Worm (Caenorhabditis elegans): ENCODE results near the gene mct-4.

Gene mct-4

DNA sequence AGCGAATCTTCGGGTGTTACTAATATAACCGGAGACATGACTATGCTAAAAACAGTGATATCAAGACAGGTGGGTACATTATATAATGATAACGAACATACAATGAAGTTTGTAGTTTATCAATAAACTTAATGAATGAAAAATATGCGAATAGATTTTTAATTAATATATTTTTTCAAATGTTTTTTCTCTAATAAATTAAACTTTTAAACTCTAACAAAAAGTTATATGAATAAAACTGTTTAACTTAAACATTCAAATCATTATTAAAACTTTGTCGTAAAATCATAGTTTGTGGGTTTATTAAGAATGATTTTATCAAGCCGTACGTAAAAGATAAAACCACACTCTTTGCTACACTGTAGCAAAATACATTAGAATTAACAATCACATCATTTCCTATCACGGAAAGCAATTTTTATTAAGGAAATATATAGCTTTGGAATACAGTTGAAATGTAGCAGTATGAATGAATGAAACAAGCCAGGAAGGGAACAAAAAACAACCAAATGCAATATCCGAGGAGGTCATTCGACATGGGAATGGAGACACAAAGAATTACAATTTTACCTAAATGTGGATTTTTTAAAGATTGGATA lies 8.5 kb downstream of the mct-4 start, which contains the start of gene K05B2.4:
TSS of gene K05B2.4 (minus strand) at position 51 of the 599 bp plus-strand sequence.
- no peak for TF ChIP-seq efl-1 (optimal IDR thresholded peaks at IDR 0.05)
- TF ChIP-seq efl-1 (GFP tag; optimal IDR thresholded peaks at IDR 0.05 in 1 of 2) = peak in 1 of 2 experiments; percentile 91
- TF ChIP-seq lin-39 (tag; optimal IDR thresholded peaks at IDR 0.05) = no peak

ce11 chrX:4915879-4916278 lies 13.7 kb downstream of the mct-4 start, which contains the start of gene ifa-4:
ifa-4 (minus strand) TSS chrX:4915979.
- TF ChIP-seq vab-15 (tag; optimal IDR thresholded peaks at IDR 0.05) = no peak
- no peak for TF ChIP-seq nhr-71 (tag; optimal IDR thresholded peaks at IDR 0.05)
- no peak for TF ChIP-seq zag-1 (tag; optimal IDR thresholded peaks at IDR 0.05)
- no peak for TF ChIP-seq grh-1 (GFP tag; IDR thresholded peaks at IDR 0.05)
- no peak for TF ChIP-seq F16B12.6 (tag; optimal IDR thresholded peaks at IDR 0.05)
- no peak for TF ChIP-seq sox-4 (tag; optimal IDR thresholded peaks at IDR 0.05)
- TF ChIP-seq unc-62 (GFP tag; optimal IDR thresholded peaks at IDR 0.05) = no peak
- no peak for TF ChIP-seq C34B4.2 (tag; optimal IDR thresholded peaks at IDR 0.05)

DNA sequence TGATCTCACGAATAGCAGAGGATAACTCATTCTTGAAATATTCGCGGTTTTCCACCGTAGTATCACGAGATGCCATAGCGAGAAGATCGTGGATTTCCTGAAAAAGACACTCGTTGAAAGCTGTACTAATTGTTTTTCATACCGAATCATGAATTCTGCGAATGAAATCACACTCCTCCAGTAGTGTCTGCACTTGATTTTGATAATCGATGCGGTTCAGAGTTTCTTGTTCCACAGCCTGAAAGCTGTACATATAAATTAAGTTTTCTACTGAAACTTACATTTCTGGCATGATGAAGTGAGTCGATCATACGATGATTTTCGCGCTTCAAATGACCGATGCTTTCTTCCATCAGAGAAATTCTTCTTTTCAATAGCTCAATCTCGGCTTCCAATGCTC lies 15.1 kb downstream of the mct-4 start:
- TF ChIP-seq hpl-2 (GFP tag; optimal IDR thresholded peaks at IDR 0.05) = no peak
- TF ChIP-seq efl-1 (optimal IDR thresholded peaks at IDR 0.05) = no peak
- TF ChIP-seq efl-1 (GFP tag; optimal IDR thresholded peaks at IDR 0.05 in 1 of 2) = peak in 1 of 2 experiments; percentile 54

DNA sequence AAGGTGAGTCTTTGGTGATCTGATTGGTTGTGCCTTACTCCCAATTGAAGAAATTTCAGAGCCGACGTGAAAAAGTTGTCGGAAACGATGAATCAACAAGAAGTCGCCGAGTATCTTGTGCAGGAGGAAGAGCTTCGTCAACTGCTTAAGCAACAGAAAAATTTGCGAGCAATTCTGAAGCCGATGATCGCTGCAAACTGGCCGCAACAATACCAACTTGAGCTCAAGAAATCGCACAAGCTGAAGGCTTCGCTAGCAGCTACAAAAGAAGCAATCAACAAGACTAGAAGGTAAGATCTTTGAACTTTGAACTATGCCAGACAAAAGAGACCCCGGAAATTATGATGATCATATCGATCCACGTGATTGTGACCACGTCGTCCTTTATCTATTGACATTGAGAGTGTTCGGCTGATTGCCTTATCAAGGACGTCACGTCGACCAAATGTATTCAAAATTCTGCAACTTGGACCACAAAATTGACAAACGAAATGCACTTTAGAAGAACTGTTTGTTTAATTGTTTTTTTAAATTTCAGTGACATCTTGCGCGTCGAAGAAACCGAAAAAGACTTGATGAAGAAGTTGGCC lies 18.2 kb downstream of the mct-4 start:
- TF ChIP-seq elt-2 (tag; optimal IDR thresholded peaks at IDR 0.05) (peak; percentile 3), pqm-1 (tag; optimal IDR thresholded peaks at IDR 0.05) (no peak), elt-3 (tag; optimal IDR thresholded peaks at IDR 0.05) (peak in 1 of 6 experiments; percentile 51), tlp-1 (tag; optimal IDR thresholded peaks at IDR 0.05) (no peak), alr-1 (tag; optimal IDR thresholded peaks at IDR 0.05; ENCODE audit: borderline replicate concordance) (no peak), hpl-2 (GFP tag; optimal IDR thresholded peaks at IDR 0.05) (no peak), nhr-71 (tag; optimal IDR thresholded peaks at IDR 0.05) (no peak), nhr-85 (tag) (peak; percentile 61), tbx-2 (tag; optimal IDR thresholded peaks at IDR 0.05) (no peak), unc-86 (tag; optimal IDR thresholded peaks at IDR 0.05) (no peak), ces-1 (GFP tag; optimal IDR thresholded peaks at IDR 0.05) (no peak), fkh-8 (tag; optimal IDR thresholded peaks at IDR 0.05) (no peak), grh-1 (GFP tag; IDR thresholded peaks at IDR 0.05) (no peak)

DNA sequence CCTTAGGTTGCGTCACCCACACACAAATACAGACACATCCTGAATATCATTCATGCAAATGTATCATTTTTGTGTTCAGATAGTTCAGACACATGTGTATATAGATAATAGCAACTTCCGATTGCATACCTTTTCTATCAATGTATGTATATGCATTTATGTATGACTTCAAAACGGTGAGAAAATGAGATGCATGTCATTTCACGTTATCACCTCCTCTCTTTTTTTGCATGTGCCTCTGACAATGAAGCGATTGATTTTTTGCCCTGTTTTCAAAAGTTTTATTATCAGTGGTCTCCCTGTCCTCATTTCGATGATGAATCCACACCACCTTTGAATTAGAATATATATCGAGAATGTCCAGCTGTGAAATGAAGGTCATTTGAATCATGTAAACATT lies 23.8 kb downstream of the mct-4 start, which contains the start of gene K05B2.2:
TSS of gene K05B2.2 (plus strand) at position 278 of the 400 bp plus-strand sequence.
- TF ChIP-seq hpl-2 (GFP tag; optimal IDR thresholded peaks at IDR 0.05) (no peak), ztf-4 (tag; optimal IDR thresholded peaks at IDR 0.05) (no peak), nhr-85 (tag) (peak; percentile 70), egl-13 (tag; optimal IDR thresholded peaks at IDR 0.05) (no peak), tlp-1 (tag; optimal IDR thresholded peaks at IDR 0.05) (no peak), elt-2 (tag; optimal IDR thresholded peaks at IDR 0.05) (peak; percentile 68), snpc-4 (tag; optimal IDR thresholded peaks at IDR 0.05) (no peak), lin-14 (GFP tag; optimal IDR thresholded peaks at IDR 0.05) (peak; percentile 12), nhr-12 (tag; optimal IDR thresholded peaks at IDR 0.05) (no peak)

DNA sequence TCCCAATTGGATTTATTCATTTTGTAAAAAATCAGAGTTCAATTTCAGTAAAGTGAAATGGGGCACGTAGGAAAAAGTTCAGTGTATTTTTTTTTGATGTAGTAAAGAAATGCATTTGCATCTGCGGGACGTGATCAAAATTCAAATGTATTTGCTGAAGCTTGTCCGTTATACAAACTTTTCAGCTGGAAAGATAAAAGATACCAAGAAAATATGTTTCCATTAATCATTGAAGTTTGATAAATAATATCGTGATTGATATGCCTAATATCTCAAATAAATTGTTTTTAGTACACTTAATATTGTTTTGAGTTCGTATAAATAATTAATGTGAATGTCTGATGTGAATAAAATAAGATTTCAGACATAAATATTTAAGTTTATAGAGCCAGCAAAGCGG lies 27.2 kb downstream of the mct-4 start:
- TF ChIP-seq mef-2 (tag; optimal IDR thresholded peaks at IDR 0.05) = no peak
- no peak for TF ChIP-seq unc-62 (GFP tag; optimal IDR thresholded peaks at IDR 0.05)
- no peak for TF ChIP-seq elt-2 (tag; optimal IDR thresholded peaks at IDR 0.05)
- TF ChIP-seq lin-13 (GFP tag; optimal IDR thresholded peaks at IDR 0.05) = no peak
- TF ChIP-seq fos-1 (tag; optimal IDR thresholded peaks at IDR 0.05) = no peak
- TF ChIP-seq vab-15 (tag; optimal IDR thresholded peaks at IDR 0.05) = no peak
- no peak for TF ChIP-seq xbp-1 (tag; optimal IDR thresholded peaks at IDR 0.05)
- TF ChIP-seq egl-27 (tag; optimal IDR thresholded peaks at IDR 0.05) = no peak
- peak; percentile 74 for TF ChIP-seq hlh-4 (tag; optimal IDR thresholded peaks at IDR 0.05)
- no peak for TF ChIP-seq sptf-1 (tag; optimal IDR thresholded peaks at IDR 0.05)
- TF ChIP-seq nhr-28 (tag; optimal IDR thresholded peaks at IDR 0.05) = no peak
- TF ChIP-seq nhr-71 (tag; optimal IDR thresholded peaks at IDR 0.05) = peak; percentile 25
- TF ChIP-seq fkh-8 (tag; optimal IDR thresholded peaks at IDR 0.05) = peak; percentile 61
